Fruit fly (Drosophila melanogaster): ENCODE data around the gene CG13982.
A peak's percentile ranks its signal among the peaks of the same experiment; 100 is the strongest.

The CG13982 gene

dm6 chr2L:6397149-6397548, 15.0 kb upstream of the CG13982 start, which contains the start of gene CG42369:
Gene CG42369, minus strand, starts transcription at chr2L:6397249.
- TF ChIP-seq eg (GFP tag; IDR thresholded peaks at IDR 0.05), result 0 out of 3 replicates have a peak, but pooled peaks have one; percentile 13
- no peak for TF ChIP-seq Ets21C (GFP tag; optimal IDR thresholded peaks at IDR 0.05)
- no peak for TF ChIP-seq dac (GFP tag; optimal IDR thresholded peaks at IDR 0.05)

DNA sequence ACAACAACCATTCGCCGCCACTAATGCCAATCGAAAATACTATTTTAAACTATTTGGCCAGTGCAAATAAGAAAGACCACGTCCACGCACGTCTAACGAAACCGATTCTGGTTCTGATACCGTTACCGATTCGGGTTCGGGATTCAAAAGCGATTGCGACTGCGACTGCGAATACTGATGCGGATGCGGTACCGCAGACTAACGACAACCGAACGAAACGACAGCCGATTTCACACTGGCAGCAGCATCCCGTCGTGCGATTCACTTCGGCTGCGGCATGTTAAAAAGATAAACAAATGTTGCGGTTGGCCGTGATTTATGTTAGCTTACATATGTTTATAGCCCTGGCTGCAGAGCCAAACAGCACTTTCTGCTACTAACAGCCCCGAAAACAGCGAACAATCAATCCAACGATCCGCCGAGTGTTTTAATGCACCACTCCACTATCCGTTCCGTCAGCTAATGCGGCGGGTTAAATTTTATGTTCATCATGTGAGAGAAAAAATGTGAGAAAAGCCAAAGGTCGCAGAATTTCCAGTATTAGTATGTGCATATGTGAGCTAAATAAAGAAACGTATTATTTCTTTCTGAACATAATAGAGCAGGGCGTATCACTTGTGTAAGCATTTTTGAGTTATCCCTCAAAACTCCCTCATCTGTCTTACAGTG, 892 bp upstream of the CG13982 start, which contains the start of gene DIP-epsilon:
Gene DIP-epsilon, minus strand, starts transcription at position 238 of the 669 bp plus-strand sequence.
- TF ChIP-seq eg (GFP tag; IDR thresholded peaks at IDR 0.05) (0 out of 3 replicates have a peak, but pooled peaks have one; percentile 35), CG11762 (GFP tag; optimal IDR thresholded peaks at IDR 0.05; ENCODE audit: insufficient read depth) (no peak), svp (GFP tag) (peak; percentile 30), Sox102F (GFP tag; optimal IDR thresholded peaks at IDR 0.05) (no peak), Eip78C (GFP tag) (peak; percentile 33), fd85E (GFP tag; optimal IDR thresholded peaks at IDR 0.05) (no peak), Eip75B (GFP tag; optimal IDR thresholded peaks at IDR 0.05) (peak; percentile 23), cyc (GFP tag; optimal IDR thresholded peaks at IDR 0.05) (no peak)

- TF ChIP-seq cyc (GFP tag; optimal IDR thresholded peaks at IDR 0.05) (no peak), Ets21C (GFP tag; optimal IDR thresholded peaks at IDR 0.05) (no peak), CG11762 (GFP tag; optimal IDR thresholded peaks at IDR 0.05; ENCODE audit: insufficient read depth) (no peak), svp (GFP tag) (peak; percentile 71), CG6276 (GFP tag; optimal IDR thresholded peaks at IDR 0.05) (no peak), lz (GFP tag; optimal IDR thresholded peaks at IDR 0.05) (no peak), dsx (GFP tag; optimal IDR thresholded peaks at IDR 0.05; ENCODE audit: poor library complexity, severe bottlenecking) (no peak)
These were observed 9.4 kb downstream of the CG13982 start for dm6 chr2L:6421495-6421894.

dm6 chr2L:6422488-6422887, 10.4 kb downstream of the CG13982 start:
- TF ChIP-seq CG4318 (GFP tag; optimal IDR thresholded peaks at IDR 0.05) (no peak), svp (GFP tag) (peak; percentile 94)

DNA sequence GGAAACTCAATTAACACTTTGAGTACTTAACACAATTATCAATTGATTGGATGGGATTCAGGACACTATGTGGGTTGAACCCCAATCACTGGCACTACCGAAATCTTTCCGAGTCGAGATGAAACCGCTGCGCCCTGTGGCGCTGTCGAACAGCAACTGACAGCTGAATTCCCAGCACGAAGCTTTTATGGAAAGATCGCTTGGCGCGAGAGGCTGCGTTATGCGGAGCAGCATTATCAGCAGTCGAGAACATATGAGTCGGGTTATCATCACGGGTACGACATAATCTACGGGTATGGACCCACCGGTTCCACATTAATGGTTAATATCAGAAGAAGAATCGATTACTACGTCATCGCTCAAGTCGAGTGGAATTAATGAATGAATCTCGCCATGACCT, 11.0 kb downstream of the CG13982 start, which contains the start of gene Tig:
Gene Tig, minus strand, starts transcription at position 163 of the 400 bp plus-strand sequence.
- TF ChIP-seq CG7368 (GFP tag; optimal IDR thresholded peaks at IDR 0.05), result no peak
- no peak for TF ChIP-seq cyc (GFP tag; optimal IDR thresholded peaks at IDR 0.05)
- TF ChIP-seq eg (GFP tag; IDR thresholded peaks at IDR 0.05), result 0 out of 3 replicates have a peak, but pooled peaks have one; percentile 14
- peak; percentile 86 for TF ChIP-seq svp (GFP tag)
- no peak for TF ChIP-seq Eip78C (GFP tag)

dm6 chr2L:6424198-6424597, 12.1 kb downstream of the CG13982 start, which contains the start of gene Fic:
Gene Fic, plus strand, starts transcription at chr2L:6424336.
- TF ChIP-seq cyc (GFP tag; optimal IDR thresholded peaks at IDR 0.05), result no peak
- TF ChIP-seq Hr39 (GFP tag; optimal IDR thresholded peaks at IDR 0.05), result no peak
- no peak for TF ChIP-seq topi (GFP tag; optimal IDR thresholded peaks at IDR 0.05)
- TF ChIP-seq CG15336 (GFP tag; IDR thresholded peaks at IDR 0.05), result no peak
- peak; percentile 74 for TF ChIP-seq svp (GFP tag)
- TF ChIP-seq Blimp-1 (GFP tag; optimal IDR thresholded peaks at IDR 0.05), result no peak
- no peak for TF ChIP-seq Hr4 (GFP tag; optimal IDR thresholded peaks at IDR 0.05)
- no peak for TF ChIP-seq CG31627 (GFP tag; optimal IDR thresholded peaks at IDR 0.05)
- TF ChIP-seq CG11294 (GFP tag; IDR thresholded peaks at IDR 0.05), result no peak
- TF ChIP-seq Eip78C (GFP tag), result peak; percentile 48
- TF ChIP-seq CG6792 (GFP tag; optimal IDR thresholded peaks at IDR 0.05), result no peak
- TF ChIP-seq fd59A (GFP tag; optimal IDR thresholded peaks at IDR 0.05), result no peak

dm6 chr2L:6426329-6426728, 14.2 kb downstream of the CG13982 start:
- TF ChIP-seq eg (GFP tag; IDR thresholded peaks at IDR 0.05) (no peak), CG11762 (GFP tag; optimal IDR thresholded peaks at IDR 0.05; ENCODE audit: insufficient read depth) (no peak), fkh (GFP tag; optimal IDR thresholded peaks at IDR 0.05) (no peak), ss (GFP tag; optimal IDR thresholded peaks at IDR 0.05) (no peak), Ets21C (GFP tag; optimal IDR thresholded peaks at IDR 0.05) (no peak), CG10669 (GFP tag; optimal IDR thresholded peaks at IDR 0.05) (no peak), CG1621 (tag; optimal IDR thresholded peaks at IDR 0.05) (no peak), achi (GFP tag; optimal IDR thresholded peaks at IDR 0.05) (no peak), CG6792 (GFP tag; optimal IDR thresholded peaks at IDR 0.05) (no peak), CG10631 (GFP tag; optimal IDR thresholded peaks at IDR 0.05) (no peak), CG15336 (GFP tag; IDR thresholded peaks at IDR 0.05) (no peak), Eip75B (GFP tag; optimal IDR thresholded peaks at IDR 0.05) (no peak), esn (GFP tag; optimal IDR thresholded peaks at IDR 0.05) (no peak), fd85E (GFP tag; optimal IDR thresholded peaks at IDR 0.05) (no peak), Sox14 (GFP tag; optimal IDR thresholded peaks at IDR 0.05) (no peak), svp (GFP tag) (no peak), Eip78C (GFP tag) (no peak), vri (GFP tag; optimal IDR thresholded peaks at IDR 0.05) (no peak), Hr4 (GFP tag; optimal IDR thresholded peaks at IDR 0.05) (no peak)

All from whole organism, prepupa.